Worm (Caenorhabditis elegans) whole organism, L1 larva: ENCODE results near the gene F36H1.3.
A peak's percentile ranks its signal among the peaks of the same experiment; 100 is the strongest.

Experiments used
- C04F5.9 ChIP-seq: sonication (generic microtip); optimal IDR thresholded peaks from 2 replicates; lab custom pipeline; 2016; ENCODE audit warnings: missing genetic modification characterization, missing compliant biosample characterization
- C16A3.4 ChIP-seq: fragments of 150-350 bp; optimal IDR thresholded peaks from 2 replicates; lab custom pipeline; 2014; ENCODE audit warnings: missing biosample characterization, missing genetic modification characterization
- F16B12.6 ChIP-seq: fragments of 150-350 bp; optimal IDR thresholded peaks from 2 replicates; lab custom pipeline; 2014; ENCODE audit warnings: missing biosample characterization, missing genetic modification characterization
- Y116A8C.19 ChIP-seq: sonication (generic microtip); optimal IDR thresholded peaks from 2 replicates; lab custom pipeline; 2016; ENCODE audit warnings: missing compliant biosample characterization, missing genetic modification characterization, borderline replicate concordance
- aha-1 ChIP-seq: fragments of 150-350 bp; optimal IDR thresholded peaks from 2 replicates; lab custom pipeline; 2014; ENCODE audit warnings: missing biosample characterization, missing genetic modification characterization
- aly-2 ChIP-seq: fragments of 150-350 bp; optimal IDR thresholded peaks from 2 replicates; lab custom pipeline; 2014; ENCODE audit warnings: missing biosample characterization, missing genetic modification characterization
- ceh-88 ChIP-seq: fragments of 200-800 bp; sonication (Bioruptor generic); IDR thresholded peaks from 2 replicates; pipeline ENCODE4 v1.3.6; 2022; ENCODE audit warnings: missing genetic modification characterization, missing compliant biosample characterization
- ces-1 ChIP-seq: fragments of 150-350 bp; optimal IDR thresholded peaks from 2 replicates; lab custom pipeline; 2014; ENCODE audit warnings: missing biosample characterization, missing genetic modification reagents, missing genetic modification characterization
- dpl-1 ChIP-seq, 3 experiments: fragments of 150-350 bp in 2 of 3; sonication (generic microtip) in 1 of 3; optimal IDR thresholded peaks; 2 replicates each; lab custom pipeline; 2014 to 2017; ENCODE audit warnings: missing biosample characterization in 3 of 3, missing genetic modification characterization in 3 of 3, missing genetic modification reagents in 3 of 3
- dsc-1 ChIP-seq: sonication (generic microtip); optimal IDR thresholded peaks from 2 replicates; lab custom pipeline; 2016; ENCODE audit warnings: mild to moderate bottlenecking, missing genetic modification characterization, missing compliant biosample characterization
- efl-1 ChIP-seq, 4 experiments: fragments of 150-350 bp; optimal IDR thresholded peaks in 3 of 4; peaks in 1 of 4; 1 replicate in 1 of 4; 2 replicates in 3 of 4; lab custom pipeline; 2014; ENCODE audit warnings: missing biosample characterization in 2 of 4, missing genetic modification characterization in 2 of 4, missing genetic modification reagents in 2 of 4
- egl-27 ChIP-seq, 2 experiments: fragments of 150-350 bp in 1 of 2; sonication (generic microtip); optimal IDR thresholded peaks; 3 replicates each; lab custom pipeline; 2017 to 2018; ENCODE audit warnings: missing biosample characterization in 2 of 2, missing genetic modification characterization in 2 of 2, missing genetic modification reagents in 2 of 2
- elt-2 ChIP-seq: sonication (generic microtip); optimal IDR thresholded peaks from 2 replicates; lab custom pipeline; 2016; ENCODE audit warnings: missing genetic modification characterization, mild to moderate bottlenecking, inconsistent platforms, missing compliant biosample characterization, missing genetic modification reagents
- fos-1 ChIP-seq: fragments of 150-350 bp; optimal IDR thresholded peaks from 2 replicates; lab custom pipeline; 2014; ENCODE audit warnings: missing biosample characterization, missing genetic modification characterization
- grh-1 ChIP-seq: fragments of 200-800 bp; sonication (Bioruptor generic); IDR thresholded peaks from 2 replicates; pipeline ENCODE4 v1.3.6; 2022; ENCODE audit warnings: missing genetic modification reagents, missing genetic modification characterization, missing compliant biosample characterization
- hlh-4 ChIP-seq: sonication (generic microtip); optimal IDR thresholded peaks from 2 replicates; lab custom pipeline; 2016; ENCODE audit warnings: mild to moderate bottlenecking, missing genetic modification characterization, missing compliant biosample characterization
- irx-1 ChIP-seq: sonication (generic microtip); optimal IDR thresholded peaks from 2 replicates; lab custom pipeline; 2016; ENCODE audit warnings: missing genetic modification characterization, missing compliant biosample characterization
- jun-1 ChIP-seq: fragments of 150-350 bp; optimal IDR thresholded peaks from 2 replicates; lab custom pipeline; 2014; ENCODE audit warnings: missing biosample characterization, missing genetic modification reagents, missing genetic modification characterization
- lin-13 ChIP-seq: fragments of 150-350 bp; optimal IDR thresholded peaks from 2 replicates; lab custom pipeline; 2014; ENCODE audit warnings: missing biosample characterization, missing genetic modification reagents, missing genetic modification characterization
- lin-14 ChIP-seq: fragments of 200-800 bp; sonication (Bioruptor generic); optimal IDR thresholded peaks from 2 replicates; lab custom pipeline; 2018; ENCODE audit warnings: mild to moderate bottlenecking, missing genetic modification characterization, moderate library complexity, missing compliant biosample characterization
- lin-39 ChIP-seq: fragments of 150-350 bp; optimal IDR thresholded peaks from 2 replicates; lab custom pipeline; 2014; ENCODE audit warnings: missing biosample characterization, missing genetic modification reagents, missing genetic modification characterization
- lir-3 ChIP-seq: sonication (generic microtip); optimal IDR thresholded peaks from 2 replicates; lab custom pipeline; 2016; ENCODE audit warnings: mild to moderate bottlenecking, missing genetic modification characterization, moderate library complexity, missing compliant biosample characterization; ENCODE audit not compliant: poor library complexity
- lsy-2 ChIP-seq, 2 experiments: fragments of 150-350 bp; optimal IDR thresholded peaks; 2 replicates each; lab custom pipeline; 2014; ENCODE audit warnings: missing biosample characterization in 2 of 2, missing genetic modification characterization in 2 of 2
- mdl-1 ChIP-seq, 2 experiments: fragments of 150-350 bp; optimal IDR thresholded peaks; 2 replicates each; lab custom pipeline; 2014 to 2017; ENCODE audit warnings: missing biosample characterization in 2 of 2, missing genetic modification characterization in 2 of 2, inconsistent platforms in 1 of 2
- nhr-11 ChIP-seq: fragments of 150-350 bp; optimal IDR thresholded peaks from 2 replicates; lab custom pipeline; 2014; ENCODE audit warnings: missing biosample characterization, missing genetic modification characterization
- nhr-19 ChIP-seq: fragments of 200-800 bp; sonication (Bioruptor generic); conservative IDR thresholded peaks from 2 replicates; pipeline ENCODE4 v1.3.6; 2022; ENCODE audit warnings: missing genetic modification characterization, missing compliant biosample characterization
- nhr-20 ChIP-seq: sonication (generic microtip); optimal IDR thresholded peaks from 2 replicates; lab custom pipeline; 2016; ENCODE audit warnings: mild to moderate bottlenecking, missing genetic modification characterization, missing compliant biosample characterization
- nhr-237 ChIP-seq: fragments of 150-350 bp; optimal IDR thresholded peaks from 2 replicates; lab custom pipeline; 2014; ENCODE audit warnings: missing biosample characterization, missing genetic modification characterization
- nhr-47 ChIP-seq: sonication (generic microtip); optimal IDR thresholded peaks from 2 replicates; lab custom pipeline; 2016; ENCODE audit warnings: mild to moderate bottlenecking, missing genetic modification characterization, moderate library complexity, missing compliant biosample characterization
- nhr-71 ChIP-seq: sonication (generic microtip); optimal IDR thresholded peaks from 2 replicates; lab custom pipeline; 2016; ENCODE audit warnings: mild to moderate bottlenecking, missing genetic modification characterization, moderate library complexity, missing compliant biosample characterization
- nhr-76 ChIP-seq: sonication (generic microtip); optimal IDR thresholded peaks from 2 replicates; lab custom pipeline; 2017; ENCODE audit warnings: missing biosample characterization, missing genetic modification characterization
- nhr-77 ChIP-seq: fragments of 150-350 bp; optimal IDR thresholded peaks from 2 replicates; lab custom pipeline; 2014; ENCODE audit warnings: missing biosample characterization, missing genetic modification characterization
- nhr-84 ChIP-seq: sonication (generic microtip); optimal IDR thresholded peaks from 2 replicates; lab custom pipeline; 2017; ENCODE audit warnings: missing biosample characterization, missing genetic modification characterization
- nhr-85 ChIP-seq: sonication (generic microtip); peaks from one replicate; lab custom pipeline; 2016; ENCODE audit warnings: missing genetic modification characterization, inconsistent platforms, missing compliant biosample characterization
- pag-3 ChIP-seq: sonication (generic microtip); optimal IDR thresholded peaks from 2 replicates; lab custom pipeline; 2017; ENCODE audit warnings: missing genetic modification characterization, mild to moderate bottlenecking, missing compliant biosample characterization, antibody characterized with exemption, borderline replicate concordance; ENCODE audit not compliant: insufficient read depth
- pqm-1 ChIP-seq: sonication (generic microtip); optimal IDR thresholded peaks from 3 replicates; lab custom pipeline; 2017; ENCODE audit warnings: missing biosample characterization, missing genetic modification characterization
- rnt-1 ChIP-seq: sonication (generic microtip); optimal IDR thresholded peaks from 2 replicates; lab custom pipeline; 2016; ENCODE audit warnings: mild to moderate bottlenecking, missing genetic modification characterization, moderate library complexity, missing compliant biosample characterization
- skn-1 ChIP-seq: fragments of 150-350 bp; optimal IDR thresholded peaks from 2 replicates; lab custom pipeline; 2014; ENCODE audit warnings: missing biosample characterization, missing genetic modification characterization
- snu-23 ChIP-seq: sonication (generic microtip); optimal IDR thresholded peaks from 2 replicates; lab custom pipeline; 2016; ENCODE audit warnings: missing genetic modification characterization, missing compliant biosample characterization
- sox-4 ChIP-seq: sonication (generic microtip); optimal IDR thresholded peaks from 2 replicates; lab custom pipeline; 2016; ENCODE audit warnings: missing genetic modification characterization, missing compliant biosample characterization
- sptf-1 ChIP-seq: fragments of 150-350 bp; optimal IDR thresholded peaks from 2 replicates; lab custom pipeline; 2014; ENCODE audit warnings: missing biosample characterization, missing genetic modification characterization
- swsn-7 ChIP-seq: sonication (generic microtip); optimal IDR thresholded peaks from 2 replicates; lab custom pipeline; 2016; ENCODE audit warnings: missing genetic modification characterization, missing compliant biosample characterization
- tbx-2 ChIP-seq: sonication (generic microtip); optimal IDR thresholded peaks from 2 replicates; lab custom pipeline; 2016; ENCODE audit warnings: missing genetic modification characterization, missing compliant biosample characterization
- unc-130 ChIP-seq: fragments of 150-350 bp; optimal IDR thresholded peaks from 2 replicates; lab custom pipeline; 2017; ENCODE audit warnings: missing biosample characterization, missing genetic modification characterization, inconsistent platforms
- unc-30 ChIP-seq: sonication (generic microtip); optimal IDR thresholded peaks from 2 replicates; lab custom pipeline; 2017; ENCODE audit warnings: missing biosample characterization, missing genetic modification characterization
- unc-62 ChIP-seq: fragments of 150-350 bp; optimal IDR thresholded peaks from 2 replicates; lab custom pipeline; 2014; ENCODE audit warnings: missing biosample characterization, missing genetic modification reagents, missing genetic modification characterization
- unc-86 ChIP-seq: sonication (generic microtip); optimal IDR thresholded peaks from 2 replicates; lab custom pipeline; 2016; ENCODE audit warnings: missing genetic modification characterization, missing compliant biosample characterization
- unc-98 ChIP-seq: fragments of 200-800 bp; sonication (Bioruptor generic); IDR thresholded peaks from 2 replicates; pipeline ENCODE4 v1.3.6; 2022; ENCODE audit warnings: missing genetic modification characterization, missing compliant biosample characterization
- xbp-1 ChIP-seq: sonication (generic microtip); optimal IDR thresholded peaks from 2 replicates; lab custom pipeline; 2016; ENCODE audit warnings: missing genetic modification characterization, missing compliant biosample characterization
- zip-4 ChIP-seq: fragments of 200-800 bp; sonication (Bioruptor generic); optimal IDR thresholded peaks from 2 replicates; lab custom pipeline; 2018; ENCODE audit warnings: mild to moderate bottlenecking, missing genetic modification characterization, moderate library complexity, missing compliant biosample characterization
- ztf-4 ChIP-seq: fragments of 150-350 bp; optimal IDR thresholded peaks from 2 replicates; lab custom pipeline; 2014; ENCODE audit warnings: missing biosample characterization, missing genetic modification characterization

Gene F36H1.3

ce11 chrIV:11067003-11067402 lies 17.1 kb downstream of the F36H1.3 start, which contains the start of gene ttr-17 (continued):
- TF ChIP-seq zip-4 (GFP tag; lab: Kevin White, UChicago) (no peak), Y116A8C.19 (tag; lab: Kevin White, UChicago) (no peak), ceh-88 (GFP tag; lab: Robert Waterston, UW) (no peak), sptf-1 (tag; lab: Kevin White, UChicago) (no peak), nhr-237 (tag; lab: Kevin White, UChicago) (no peak), tbx-2 (tag; lab: Kevin White, UChicago) (no peak), dsc-1 (tag; lab: Kevin White, UChicago) (no peak), nhr-77 (tag; lab: Kevin White, UChicago) (no peak), egl-27 (tag; optimal IDR thresholded peaks at IDR 0.05; lab: Kevin White, UChicago) (no peak), grh-1 (GFP tag; lab: Robert Waterston, UW) (no peak), hlh-4 (tag; lab: Kevin White, UChicago) (no peak), elt-2 (tag; lab: Kevin White, UChicago) (no peak), jun-1 (tag; lab: Kevin White, UChicago) (no peak), aha-1 (tag; lab: Kevin White, UChicago) (no peak), aly-2 (tag; lab: Kevin White, UChicago) (no peak), unc-30 (no peak)
- TF ChIP-seq, all 84 proteins: peak for 7

ce11 chrIV:11068314-11068713 lies 18.4 kb downstream of the F36H1.3 start:
- TF ChIP-seq snu-23 (GFP tag; lab: Kevin White, UChicago) (peak; percentile 64), swsn-7 (tag; lab: Kevin White, UChicago) (peak; percentile 51), lin-39 (tag; lab: Kevin White, UChicago) (peak; percentile 96), lsy-2 (tag; optimal IDR thresholded peaks at IDR 0.05; lab: Kevin White, UChicago) (peak; percentile 78 to 87), nhr-76 (no peak), jun-1 (tag; lab: Kevin White, UChicago) (no peak), nhr-237 (tag; lab: Kevin White, UChicago) (no peak), fos-1 (tag; lab: Kevin White, UChicago) (peak; percentile 33), nhr-71 (peak; percentile 96), C04F5.9 (tag; lab: Kevin White, UChicago) (peak; percentile 18), mdl-1 (tag; optimal IDR thresholded peaks at IDR 0.05; lab: Kevin White, UChicago) (peak in 1 of 2 experiments; percentile 0), nhr-84 (tag; lab: Kevin White, UChicago) (no peak), lin-14 (GFP tag; lab: Kevin White, UChicago) (peak; percentile 90), tbx-2 (tag; lab: Kevin White, UChicago) (peak; percentile 57), hlh-4 (tag; lab: Kevin White, UChicago) (no peak), sox-4 (no peak), ztf-4 (tag; lab: Kevin White, UChicago) (peak; percentile 69), skn-1 (no peak), irx-1 (tag; lab: Kevin White, UChicago) (no peak), pag-3 (tag; lab: Kevin White, UChicago) (no peak), nhr-47 (peak; percentile 53), lin-13 (GFP tag; lab: Kevin White, UChicago) (peak; percentile 46), nhr-20 (peak; percentile 66), aha-1 (tag; lab: Kevin White, UChicago) (no peak), lir-3 (peak; percentile 60), nhr-11 (tag; lab: Kevin White, UChicago) (peak; percentile 83), unc-86 (tag; lab: Kevin White, UChicago) (no peak), rnt-1 (tag; lab: Kevin White, UChicago) (peak; percentile 82), unc-62 (peak; percentile 61), unc-98 (GFP tag; lab: Robert Waterston, UW) (peak; percentile 44; the same call in 1 of the 2 replicates), ces-1 (GFP tag; lab: Kevin White, UChicago) (no peak), unc-130 (tag; lab: Kevin White, UChicago) (peak; percentile 42), xbp-1 (tag; lab: Kevin White, UChicago) (peak; percentile 35), efl-1 (optimal IDR thresholded peaks at IDR 0.05; lab: Kevin White, UChicago) (peak; percentile 15 to 44), efl-1 (GFP tag; optimal IDR thresholded peaks at IDR 0.05 in 1 of 2; lab: Kevin White, UChicago) (peak in 1 of 2 experiments; percentile 65), C16A3.4 (tag; lab: Kevin White, UChicago) (peak; percentile 27), nhr-19 (GFP tag; lab: Robert Waterston, UW) (peak; percentile 88), dpl-1 (GFP tag; optimal IDR thresholded peaks at IDR 0.05; lab: Kevin White, UChicago) (peak in 1 of 3 experiments; percentile 3), F16B12.6 (tag; lab: Kevin White, UChicago) (no peak), pqm-1 (tag; lab: Kevin White, UChicago) (no peak), nhr-85 (tag; lab: Kevin White, UChicago) (peak; percentile 39)
